Worm (Caenorhabditis elegans) whole organism, young adult: ENCODE data around the gene nhr-205.

Experiments
- F10E7.11 ChIP-seq: sonication (generic microtip); optimal IDR thresholded peaks from 2 replicates; lab custom pipeline; 2017; ENCODE audit warnings: mild to moderate bottlenecking, missing genetic modification characterization, moderate library complexity, missing compliant biosample characterization
- F52B5.7 ChIP-seq: sonication (generic microtip); optimal IDR thresholded peaks from 2 replicates; lab custom pipeline; 2016; ENCODE audit warnings: mild to moderate bottlenecking, missing genetic modification characterization, missing compliant biosample characterization
- F55B11.4 ChIP-seq: sonication (generic microtip); optimal IDR thresholded peaks from 2 replicates; lab custom pipeline; 2016; ENCODE audit warnings: missing compliant biosample characterization, missing genetic modification characterization, borderline replicate concordance; ENCODE audit not compliant: insufficient read depth
- Y53F4B.3 ChIP-seq: fragments of 200-800 bp; sonication (Bioruptor generic); IDR thresholded peaks from 2 replicates; pipeline ENCODE4 v1.3.6; 2022; ENCODE audit warnings: missing genetic modification reagents, missing genetic modification characterization, missing compliant biosample characterization
- Y67H2A.10 ChIP-seq: fragments of 200-800 bp; sonication (Bioruptor generic); conservative IDR thresholded peaks from 2 replicates; pipeline ENCODE4 v1.3.6; 2022; ENCODE audit warnings: missing genetic modification reagents, missing genetic modification characterization, missing compliant biosample characterization
- Y79H2A.3 ChIP-seq: fragments of 200-800 bp; sonication (Bioruptor generic); conservative IDR thresholded peaks from 2 replicates; pipeline ENCODE4 v1.3.6; 2022; ENCODE audit warnings: missing genetic modification reagents, missing genetic modification characterization, missing compliant biosample characterization
- ZK185.1 ChIP-seq: sonication (generic microtip); optimal IDR thresholded peaks from 2 replicates; lab custom pipeline; 2016; ENCODE audit warnings: mild to moderate bottlenecking, missing genetic modification characterization, missing compliant biosample characterization; ENCODE audit not compliant: poor library complexity, severe bottlenecking
- ama-1 ChIP-seq, 3 experiments: fragments of 150-350 bp in 1 of 3; sonication (generic microtip) in 2 of 3; optimal IDR thresholded peaks; 2 replicates each; lab custom pipeline; 2014 to 2018; ENCODE audit warnings: missing biosample characterization in 2 of 3, missing genetic modification characterization in 2 of 3, missing genetic modification reagents in 2 of 3
- aptf-2 ChIP-seq: fragments of 200-800 bp; sonication (Bioruptor generic); conservative IDR thresholded peaks from 2 replicates; pipeline ENCODE4 v1.3.6; 2022; ENCODE audit warnings: missing genetic modification reagents, missing genetic modification characterization, missing compliant biosample characterization
- atf-7 ChIP-seq: sonication (generic microtip); optimal IDR thresholded peaks from 2 replicates; lab custom pipeline; 2017; ENCODE audit warnings: mild to moderate bottlenecking, missing genetic modification characterization, missing compliant biosample characterization
- athp-1 ChIP-seq: sonication (generic microtip); optimal IDR thresholded peaks from 2 replicates; lab custom pipeline; 2017; ENCODE audit warnings: mild to moderate bottlenecking, missing genetic modification characterization, missing compliant biosample characterization
- attf-5 ChIP-seq: fragments of 200-800 bp; sonication (Bioruptor generic); optimal IDR thresholded peaks from 2 replicates; lab custom pipeline; 2018; ENCODE audit warnings: mild to moderate bottlenecking, missing genetic modification characterization, missing compliant biosample characterization
- attf-6 ChIP-seq: fragments of 200-800 bp; sonication (Bioruptor generic); IDR thresholded peaks from 2 replicates; pipeline ENCODE4 v1.3.6; 2022; ENCODE audit warnings: missing genetic modification reagents, missing genetic modification characterization, missing compliant biosample characterization
- ceh-100 ChIP-seq: fragments of 200-800 bp; sonication (Bioruptor generic); IDR thresholded peaks from 2 replicates; pipeline ENCODE4 v1.3.6; 2022; ENCODE audit warnings: missing genetic modification reagents, missing genetic modification characterization, missing compliant biosample characterization
- ceh-40 ChIP-seq: fragments of 200-800 bp; sonication (Bioruptor generic); IDR thresholded peaks from 2 replicates; pipeline ENCODE4 v1.3.6; 2022; ENCODE audit warnings: missing genetic modification characterization, missing compliant biosample characterization
- ceh-58 ChIP-seq: fragments of 200-800 bp; sonication (Bioruptor generic); IDR thresholded peaks from 2 replicates; pipeline ENCODE4 v1.3.6; 2022; ENCODE audit warnings: missing genetic modification characterization, missing compliant biosample characterization
- ceh-79 ChIP-seq: sonication (generic microtip); optimal IDR thresholded peaks from 2 replicates; lab custom pipeline; 2017; ENCODE audit warnings: mild to moderate bottlenecking, missing genetic modification characterization, missing compliant biosample characterization
- ceh-91 ChIP-seq: fragments of 200-800 bp; sonication (Bioruptor generic); IDR thresholded peaks from 2 replicates; pipeline ENCODE4 v1.3.6; 2022; ENCODE audit warnings: missing genetic modification reagents, missing genetic modification characterization, missing compliant biosample characterization
- dox-1 ChIP-seq: fragments of 200-800 bp; sonication (Bioruptor generic); IDR thresholded peaks from 2 replicates; pipeline ENCODE4 v1.3.6; 2022; ENCODE audit warnings: missing genetic modification reagents, missing genetic modification characterization, missing compliant biosample characterization
- ekl-4 ChIP-seq: fragments of 200-800 bp; sonication (Bioruptor generic); IDR thresholded peaks from 2 replicates; pipeline ENCODE4 v1.3.6; 2022; ENCODE audit warnings: missing genetic modification reagents, missing genetic modification characterization, missing compliant biosample characterization
- ets-4 ChIP-seq: fragments of 200-800 bp; sonication (Bioruptor generic); optimal IDR thresholded peaks from 2 replicates; lab custom pipeline; 2018; ENCODE audit warnings: mild to moderate bottlenecking, missing genetic modification characterization, missing compliant biosample characterization
- gei-17 ChIP-seq: fragments of 200-800 bp; sonication (Bioruptor generic); optimal IDR thresholded peaks from 2 replicates; lab custom pipeline; 2018; ENCODE audit warnings: mild to moderate bottlenecking, missing genetic modification characterization, missing compliant biosample characterization
- hmg-1.2 ChIP-seq: fragments of 200-800 bp; sonication (Bioruptor generic); IDR thresholded peaks from 2 replicates; pipeline ENCODE4 v1.3.6; 2022; ENCODE audit warnings: missing genetic modification reagents, missing genetic modification characterization, missing compliant biosample characterization
- lag-1 ChIP-seq: fragments of 200-800 bp; sonication (Bioruptor generic); IDR thresholded peaks from 2 replicates; pipeline ENCODE4 v1.3.6; 2022; ENCODE audit warnings: missing genetic modification reagents, missing genetic modification characterization, missing compliant biosample characterization
- madf-6 ChIP-seq: fragments of 200-800 bp; sonication (Bioruptor generic); IDR thresholded peaks from 2 replicates; pipeline ENCODE4 v1.3.6; 2022; ENCODE audit warnings: missing genetic modification reagents, missing genetic modification characterization, missing compliant biosample characterization
- madf-8 ChIP-seq: fragments of 200-800 bp; sonication (Bioruptor generic); conservative IDR thresholded peaks from 2 replicates; pipeline ENCODE4 v1.3.6; 2022; ENCODE audit warnings: missing genetic modification reagents, missing genetic modification characterization, missing compliant biosample characterization
- nfya-2 ChIP-seq: fragments of 200-800 bp; sonication (Bioruptor generic); IDR thresholded peaks from 2 replicates; pipeline ENCODE4 v1.3.6; 2022; ENCODE audit warnings: missing genetic modification reagents, missing genetic modification characterization, missing compliant biosample characterization
- nfyb-1 ChIP-seq: fragments of 200-800 bp; sonication (Bioruptor generic); IDR thresholded peaks from 2 replicates; pipeline ENCODE4 v1.3.6; 2022; ENCODE audit warnings: missing genetic modification reagents, missing genetic modification characterization, missing compliant biosample characterization
- nhr-179 ChIP-seq: sonication (generic microtip); optimal IDR thresholded peaks from 2 replicates; lab custom pipeline; 2016; ENCODE audit warnings: mild to moderate bottlenecking, missing genetic modification characterization, missing compliant biosample characterization
- nhr-80 ChIP-seq: sonication (generic microtip); optimal IDR thresholded peaks from 2 replicates; lab custom pipeline; 2016; ENCODE audit warnings: missing genetic modification characterization, missing compliant biosample characterization
- nhr-90 ChIP-seq: sonication (generic microtip); optimal IDR thresholded peaks from 2 replicates; lab custom pipeline; 2016; ENCODE audit warnings: missing genotype, mild to moderate bottlenecking, missing genetic modification characterization, missing compliant biosample characterization
- pbrm-1 ChIP-seq: fragments of 200-800 bp; sonication (Bioruptor generic); IDR thresholded peaks from 2 replicates; pipeline ENCODE4 v1.3.6; 2022; ENCODE audit warnings: missing genetic modification reagents, missing genetic modification characterization, missing compliant biosample characterization
- rcor-1 ChIP-seq: fragments of 200-800 bp; sonication (Bioruptor generic); IDR thresholded peaks from 2 replicates; pipeline ENCODE4 v1.3.6; 2022; ENCODE audit warnings: missing genetic modification reagents, missing genetic modification characterization, missing compliant biosample characterization
- snpc-4 ChIP-seq, 5 experiments: fragments of 150-350 bp in 1 of 5; sonication (generic microtip) in 4 of 5; optimal IDR thresholded peaks; 2 replicates each; lab custom pipeline; 2014 to 2018; ENCODE audit warnings: missing genetic modification characterization in 5 of 5, missing biosample characterization in 3 of 5, antibody characterized with exemption in 2 of 5, mild to moderate bottlenecking in 2 of 5, missing compliant biosample characterization in 2 of 5, missing genotype in 2 of 5, moderate library complexity in 2 of 5, missing genetic modification reagents in 1 of 5
- tlf-1 ChIP-seq: fragments of 200-800 bp; sonication (Bioruptor generic); optimal IDR thresholded peaks from 2 replicates; lab custom pipeline; 2018; ENCODE audit warnings: mild to moderate bottlenecking, missing genetic modification characterization, missing compliant biosample characterization
- zfh-2 ChIP-seq: fragments of 200-800 bp; sonication (Bioruptor generic); conservative IDR thresholded peaks from 2 replicates; pipeline ENCODE4 v1.3.6; 2022; ENCODE audit warnings: missing genetic modification reagents, missing genetic modification characterization, missing compliant biosample characterization
- zim-3 ChIP-seq: sonication (generic microtip); optimal IDR thresholded peaks from 2 replicates; lab custom pipeline; 2017; ENCODE audit warnings: mild to moderate bottlenecking, missing genetic modification characterization, moderate library complexity, missing compliant biosample characterization
- ztf-26 ChIP-seq: sonication (generic microtip); optimal IDR thresholded peaks from 2 replicates; lab custom pipeline; 2017; ENCODE audit warnings: missing genetic modification characterization, missing compliant biosample characterization
- ztf-3 ChIP-seq: fragments of 200-800 bp; sonication (Bioruptor generic); optimal IDR thresholded peaks from 2 replicates; lab custom pipeline; 2018; ENCODE audit warnings: mild to moderate bottlenecking, missing genetic modification characterization, missing compliant biosample characterization

Gene nhr-205

ce11 chrV:10123324-10123723 is 41.7 kb upstream of the nhr-205 start, which contains the start of gene C08B6.6:
Gene C08B6.6, plus strand, starts transcription at chrV:10123624.
- TF ChIP-seq zim-3 (tag; lab: Kevin White, UChicago) (no peak), pbrm-1 (GFP tag; lab: Robert Waterston, UW) (no peak), nhr-179 (tag; lab: Kevin White, UChicago) (no peak), F10E7.11 (tag; lab: Kevin White, UChicago) (no peak), hmg-1.2 (no peak), athp-1 (tag; lab: Kevin White, UChicago) (no peak), gei-17 (GFP tag; lab: Kevin White, UChicago) (no peak), ets-4 (GFP tag; lab: Kevin White, UChicago) (no peak)

DNA sequence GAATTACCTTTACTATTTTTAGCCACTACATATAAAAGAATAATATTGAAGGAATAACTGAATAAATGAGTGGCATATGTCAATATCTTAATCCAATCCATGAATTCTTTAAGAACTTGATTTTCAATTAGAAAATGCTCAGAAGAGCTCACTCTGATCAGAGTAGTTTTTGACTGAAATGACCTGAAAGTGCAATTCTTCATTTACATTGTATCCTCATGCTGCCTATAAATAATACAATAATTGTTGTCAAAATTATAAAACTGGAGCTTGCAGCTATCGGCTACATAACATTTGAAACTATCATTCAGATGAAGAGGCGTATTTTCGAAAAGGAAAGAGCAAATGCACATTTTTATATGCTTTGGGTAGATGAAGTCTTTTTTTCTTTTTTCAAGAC is 41.1 kb upstream of the nhr-205 start, which contains the start of gene srxa-19:
Gene srxa-19, minus strand, starts transcription at position 101 of the 400 bp plus-strand sequence.
- TF ChIP-seq dox-1 (GFP tag; lab: Robert Waterston, UW): no peak

- TF ChIP-seq ceh-79 (tag; lab: Kevin White, UChicago): no peak
- no peak for TF ChIP-seq tlf-1 (GFP tag; lab: Kevin White, UChicago)
- TF ChIP-seq ama-1 (optimal IDR thresholded peaks at IDR 0.05; lab: Kevin White, UChicago): no peak
- TF ChIP-seq ama-1 (GFP tag; optimal IDR thresholded peaks at IDR 0.05; lab: Kevin White, UChicago): no peak
- no peak for TF ChIP-seq nfya-2 (GFP tag; lab: Robert Waterston, UW)
- no peak for TF ChIP-seq Y67H2A.10 (GFP tag; lab: Robert Waterston, UW)
- TF ChIP-seq rcor-1: no peak
- TF ChIP-seq ceh-58 (GFP tag; lab: Robert Waterston, UW): no peak
- TF ChIP-seq dox-1 (GFP tag; lab: Robert Waterston, UW): no peak
- no peak for TF ChIP-seq pbrm-1 (GFP tag; lab: Robert Waterston, UW)
- no peak for TF ChIP-seq zfh-2 (GFP tag; lab: Robert Waterston, UW)
- no peak for TF ChIP-seq nhr-80
These were observed 39.3 kb upstream of the nhr-205 start, which contains the start of gene srxa-18 for ce11 chrV:10120898-10121297. Gene srxa-18, minus strand, starts transcription at chrV:10120997.

- TF ChIP-seq aptf-2 (GFP tag; lab: Robert Waterston, UW): no peak
These were observed 35.9 kb upstream of the nhr-205 start, which contains the start of gene C08B6.5 for ce11 chrV:10117465-10117864. Gene C08B6.5, plus strand, starts transcription at chrV:10117765.

- no peak for TF ChIP-seq ZK185.1 (tag; lab: Kevin White, UChicago)
- TF ChIP-seq ztf-3 (GFP tag; lab: Kevin White, UChicago): no peak
- TF ChIP-seq ztf-26 (tag; lab: Kevin White, UChicago): no peak
- TF ChIP-seq attf-6: no peak
- TF ChIP-seq madf-8 (GFP tag; lab: Robert Waterston, UW): no peak
- no peak for TF ChIP-seq atf-7 (tag; lab: Kevin White, UChicago)
- no peak for TF ChIP-seq gei-17 (GFP tag; lab: Kevin White, UChicago)
- TF ChIP-seq ceh-58 (GFP tag; lab: Robert Waterston, UW): no peak
- no peak for TF ChIP-seq lag-1
- TF ChIP-seq ceh-100 (GFP tag; lab: Robert Waterston, UW): no peak
These were observed 32.8 kb upstream of the nhr-205 start, which contains the start of gene cht-5 for ce11 chrV:10114329-10114728. Gene cht-5, plus strand, starts transcription at chrV:10114629.

- TF ChIP-seq F55B11.4 (tag; lab: Kevin White, UChicago): no peak
- TF ChIP-seq nfyb-1: no peak
- no peak for TF ChIP-seq ceh-40
- TF ChIP-seq Y79H2A.3 (GFP tag; lab: Robert Waterston, UW): no peak
- TF ChIP-seq F52B5.7 (tag; lab: Kevin White, UChicago): no peak
- TF ChIP-seq ZK185.1 (tag; lab: Kevin White, UChicago): no peak
- TF ChIP-seq ets-4 (GFP tag; lab: Kevin White, UChicago): no peak
- no peak for TF ChIP-seq ceh-91 (GFP tag; lab: Robert Waterston, UW)
- TF ChIP-seq attf-5: no peak
- no peak for TF ChIP-seq ekl-4 (GFP tag; lab: Robert Waterston, UW)
- no peak for TF ChIP-seq Y53F4B.3
- no peak for TF ChIP-seq snpc-4 (GFP tag; optimal IDR thresholded peaks at IDR 0.05; lab: Kevin White, UChicago)
- TF ChIP-seq snpc-4 (tag; optimal IDR thresholded peaks at IDR 0.05; lab: Kevin White, UChicago): no peak
- no peak for TF ChIP-seq nhr-90 (tag; lab: Kevin White, UChicago)
- no peak for TF ChIP-seq madf-6 (GFP tag; lab: Robert Waterston, UW)
- no peak for TF ChIP-seq ztf-26 (tag; lab: Kevin White, UChicago)
These were observed 30.6 kb upstream of the nhr-205 start, which contains the start of gene C08B6.3 for ce11 chrV:10112187-10112586. Gene C08B6.3, minus strand, starts transcription at chrV:10112287.
